Worm (Caenorhabditis elegans) whole organism, L2 larva: ENCODE measurements around the gene F52E1.5.

ENCODE experiments used
- C34F6.9 ChIP-seq: fragments of 150-350 bp; optimal IDR thresholded peaks from 2 replicates; lab custom pipeline; 2014; ENCODE audit warnings: missing biosample characterization, missing genetic modification characterization
- F13H6.1 ChIP-seq: sonication (generic microtip); optimal IDR thresholded peaks from 2 replicates; lab custom pipeline; 2016; ENCODE audit warnings: missing genetic modification characterization, missing compliant biosample characterization
- ZK546.5 ChIP-seq: sonication (generic microtip); optimal IDR thresholded peaks from 2 replicates; lab custom pipeline; 2017; ENCODE audit warnings: missing biosample characterization, missing genetic modification characterization
- alr-1 ChIP-seq: fragments of 150-350 bp; optimal IDR thresholded peaks from 2 replicates; lab custom pipeline; 2014; ENCODE audit warnings: missing biosample characterization, missing genetic modification characterization
- aly-2 ChIP-seq: fragments of 150-350 bp; optimal IDR thresholded peaks from 2 replicates; lab custom pipeline; 2014; ENCODE audit warnings: missing biosample characterization, missing genetic modification characterization
- blmp-1 ChIP-seq: sonication (generic microtip); optimal IDR thresholded peaks from 2 replicates; lab custom pipeline; 2017; ENCODE audit warnings: missing genetic modification characterization, mild to moderate bottlenecking, missing compliant biosample characterization, antibody characterized with exemption, moderate library complexity; ENCODE audit not compliant: insufficient read depth
- crh-2 ChIP-seq: sonication (generic microtip); optimal IDR thresholded peaks from 2 replicates; lab custom pipeline; 2017; ENCODE audit warnings: missing biosample characterization, missing genetic modification characterization
- dmd-4 ChIP-seq: sonication (generic microtip); optimal IDR thresholded peaks from 2 replicates; lab custom pipeline; 2017; ENCODE audit warnings: missing biosample characterization, missing genetic modification characterization
- egl-27 ChIP-seq: sonication (generic microtip); optimal IDR thresholded peaks from 3 replicates; lab custom pipeline; 2017; ENCODE audit warnings: missing biosample characterization, missing genetic modification reagents, missing genetic modification characterization
- elt-1 ChIP-seq: fragments of 150-350 bp; optimal IDR thresholded peaks from 2 replicates; lab custom pipeline; 2014; ENCODE audit warnings: missing biosample characterization, missing genetic modification characterization
- elt-3 ChIP-seq: sonication (generic microtip); optimal IDR thresholded peaks from 2 replicates; lab custom pipeline; 2017; ENCODE audit warnings: missing biosample characterization, missing genetic modification characterization
- fos-1 ChIP-seq: fragments of 150-350 bp; optimal IDR thresholded peaks from 2 replicates; lab custom pipeline; 2014; ENCODE audit warnings: missing biosample characterization, missing genetic modification characterization
- gmeb-1 ChIP-seq: fragments of 150-350 bp; optimal IDR thresholded peaks from 2 replicates; lab custom pipeline; 2014; ENCODE audit warnings: missing biosample characterization, missing genetic modification characterization
- lin-13 ChIP-seq: fragments of 150-350 bp; optimal IDR thresholded peaks from 2 replicates; lab custom pipeline; 2014; ENCODE audit warnings: missing biosample characterization, missing genetic modification reagents, missing genetic modification characterization
- lin-39 ChIP-seq: fragments of 150-350 bp; optimal IDR thresholded peaks from 2 replicates; lab custom pipeline; 2014; ENCODE audit warnings: missing biosample characterization, missing genetic modification reagents, missing genetic modification characterization
- mab-5 ChIP-seq: fragments of 150-350 bp; optimal IDR thresholded peaks from 2 replicates; lab custom pipeline; 2014; ENCODE audit warnings: missing biosample characterization, missing genetic modification characterization
- nhr-10 ChIP-seq: sonication (generic microtip); optimal IDR thresholded peaks from 2 replicates; lab custom pipeline; 2017; ENCODE audit warnings: missing biosample characterization, missing genetic modification characterization
- nhr-12 ChIP-seq: fragments of 150-350 bp; optimal IDR thresholded peaks from 2 replicates; lab custom pipeline; 2014; ENCODE audit warnings: missing biosample characterization, missing genetic modification characterization
- nhr-129 ChIP-seq: fragments of 150-350 bp; optimal IDR thresholded peaks from 2 replicates; lab custom pipeline; 2014; ENCODE audit warnings: missing biosample characterization, missing genetic modification characterization
- nhr-21 ChIP-seq: fragments of 150-350 bp; optimal IDR thresholded peaks from 2 replicates; lab custom pipeline; 2014; ENCODE audit warnings: missing biosample characterization, missing genetic modification characterization
- nhr-237 ChIP-seq: fragments of 150-350 bp; optimal IDR thresholded peaks from 2 replicates; lab custom pipeline; 2014; ENCODE audit warnings: missing biosample characterization, missing genetic modification characterization
- peb-1 ChIP-seq: fragments of 150-350 bp; optimal IDR thresholded peaks from 2 replicates; lab custom pipeline; 2014; ENCODE audit warnings: missing biosample characterization, missing genetic modification characterization
- sem-4 ChIP-seq: fragments of 150-350 bp; optimal IDR thresholded peaks from 2 replicates; lab custom pipeline; 2014; ENCODE audit warnings: missing biosample characterization, missing genetic modification reagents, missing genetic modification characterization
- skn-1 ChIP-seq: sonication (generic microtip); optimal IDR thresholded peaks from 2 replicates; lab custom pipeline; 2017; ENCODE audit warnings: missing biosample characterization, missing genetic modification characterization
- sma-3 ChIP-seq: sonication (generic microtip); optimal IDR thresholded peaks from 2 replicates; lab custom pipeline; 2016; ENCODE audit warnings: missing genetic modification reagents, missing genetic modification characterization, missing compliant biosample characterization
- sma-9 ChIP-seq, 2 experiments: fragments of 150-350 bp in 1 of 2; sonication (generic microtip) in 1 of 2; optimal IDR thresholded peaks; 2 replicates each; lab custom pipeline; 2014 to 2016; ENCODE audit warnings: missing genetic modification characterization in 2 of 2, mild to moderate bottlenecking in 1 of 2, missing biosample characterization in 1 of 2, missing compliant biosample characterization in 1 of 2, missing genetic modification reagents in 1 of 2, moderate library complexity in 1 of 2
- unc-39 ChIP-seq: fragments of 150-350 bp; optimal IDR thresholded peaks from 2 replicates; lab custom pipeline; 2014; ENCODE audit warnings: missing biosample characterization, missing genetic modification characterization
- unc-55 ChIP-seq: fragments of 150-350 bp; sonication (generic microtip); optimal IDR thresholded peaks from 3 replicates; lab custom pipeline; 2014; ENCODE audit warnings: missing biosample characterization, missing genetic modification reagents, missing genetic modification characterization
- zag-1 ChIP-seq: fragments of 150-350 bp; optimal IDR thresholded peaks from 2 replicates; lab custom pipeline; 2014; ENCODE audit warnings: missing biosample characterization, missing genetic modification characterization
- ztf-1 ChIP-seq: fragments of 200-800 bp; sonication (Bioruptor generic); conservative IDR thresholded peaks from 2 replicates; pipeline ENCODE4 v1.3.6; 2022; ENCODE audit warnings: missing genetic modification characterization, missing compliant biosample characterization
- ztf-4 ChIP-seq: fragments of 150-350 bp; optimal IDR thresholded peaks from 2 replicates; lab custom pipeline; 2014; ENCODE audit warnings: missing biosample characterization, missing genetic modification characterization

F52E1.5 gene

DNA sequence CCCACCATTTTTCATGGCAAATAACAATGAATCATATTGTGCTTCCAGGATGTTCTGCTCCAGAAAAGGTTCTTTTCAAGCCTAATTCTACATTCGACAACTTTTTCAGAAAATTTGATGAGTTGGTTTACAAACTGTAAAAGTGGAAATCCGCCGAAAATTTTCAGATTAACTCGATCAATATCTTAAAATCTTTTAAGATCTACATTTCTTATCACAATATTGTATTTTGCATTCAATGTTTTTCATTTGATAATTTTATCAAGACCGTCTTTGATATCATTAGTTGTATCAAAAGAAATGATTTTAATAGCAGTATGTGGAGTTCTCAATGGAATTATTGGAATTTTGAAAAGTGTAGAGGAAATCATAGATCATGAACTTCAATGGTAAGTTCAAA, 19.5 kb upstream of the F52E1.5 start, which contains the start of gene F38E1.6:
Gene F38E1.6 (plus strand): TSS at position 301 of the 400 bp plus-strand sequence.
- TF ChIP-seq ztf-1 (GFP tag; lab: Robert Waterston, UW) = no peak
- no peak for TF ChIP-seq crh-2 (tag; lab: Kevin White, UChicago)
- no peak for TF ChIP-seq unc-55 (GFP tag; lab: Kevin White, UChicago)
- no peak for TF ChIP-seq skn-1 (tag; lab: Kevin White, UChicago)
- TF ChIP-seq elt-3 (tag; lab: Kevin White, UChicago) = no peak
- TF ChIP-seq ZK546.5 (tag; lab: Kevin White, UChicago) = no peak
- no peak for TF ChIP-seq peb-1 (tag; lab: Kevin White, UChicago)
- no peak for TF ChIP-seq aly-2 (tag; lab: Kevin White, UChicago)
- no peak for TF ChIP-seq mab-5 (tag; lab: Kevin White, UChicago)
- no peak for TF ChIP-seq lin-13 (GFP tag; lab: Kevin White, UChicago)
- no peak for TF ChIP-seq dmd-4 (tag; lab: Kevin White, UChicago)
- TF ChIP-seq lin-39 (tag; lab: Kevin White, UChicago) = no peak
- no peak for TF ChIP-seq nhr-129
- no peak for TF ChIP-seq C34F6.9 (tag; lab: Kevin White, UChicago)
- no peak for TF ChIP-seq nhr-10 (tag; lab: Kevin White, UChicago)
- no peak for TF ChIP-seq elt-1
- TF ChIP-seq nhr-21 (tag; lab: Kevin White, UChicago) = no peak
- no peak for TF ChIP-seq blmp-1 (tag; lab: Kevin White, UChicago)
- TF ChIP-seq sma-3 (GFP tag; lab: Kevin White, UChicago) = no peak

DNA sequence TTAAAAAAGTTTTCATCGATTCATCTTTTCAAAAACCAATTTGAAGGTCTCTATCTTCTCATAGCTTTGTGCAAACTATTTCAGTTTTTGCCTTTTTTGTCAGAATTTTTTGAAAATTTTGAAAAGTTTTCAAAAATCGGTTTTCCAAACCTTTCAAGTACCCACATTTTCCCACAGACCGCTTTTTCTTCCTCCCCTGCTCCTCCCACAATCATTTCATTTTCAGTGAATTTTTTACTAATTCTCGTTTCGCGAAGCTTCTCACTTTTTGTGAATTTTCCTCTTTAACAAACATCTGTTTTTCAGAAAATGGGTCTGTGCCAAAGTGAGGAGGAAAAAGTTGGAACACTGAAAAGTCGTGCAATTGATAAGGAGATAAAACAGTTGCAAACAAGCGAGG, 8.6 kb upstream of the F52E1.5 start, which contains the start of gene gpa-2:
Gene gpa-2 (plus strand): TSS at position 301 of the 400 bp plus-strand sequence.
- TF ChIP-seq fos-1 (tag; lab: Kevin White, UChicago) = no peak
- no peak for TF ChIP-seq elt-3 (tag; lab: Kevin White, UChicago)
- no peak for TF ChIP-seq nhr-129

DNA sequence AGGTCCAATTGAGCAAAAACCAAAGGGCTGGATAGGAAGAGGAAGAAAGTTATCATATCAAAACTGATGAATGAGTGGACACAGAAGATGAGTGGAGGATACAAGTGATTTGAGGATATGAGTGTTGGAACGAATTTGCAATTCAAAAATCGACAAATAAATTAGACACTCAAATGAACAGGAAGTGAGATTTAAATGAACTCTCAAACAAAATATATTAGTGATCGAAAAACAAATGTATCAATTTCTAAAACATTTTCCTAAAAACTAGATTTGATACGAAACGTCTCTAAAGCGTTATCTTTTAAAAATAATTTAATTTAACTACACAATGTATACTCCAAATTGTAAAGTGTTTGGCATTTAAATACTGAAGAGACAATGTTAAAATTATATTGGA, 3.9 kb upstream of the F52E1.5 start, which contains the start of gene F38E1.10:
Gene F38E1.10 (minus strand): TSS at position 101 of the 400 bp plus-strand sequence.
- TF ChIP-seq egl-27 (tag; lab: Kevin White, UChicago) (no peak), sma-9 (GFP tag; optimal IDR thresholded peaks at IDR 0.05; lab: Kevin White, UChicago) (no peak), sma-9 (tag; optimal IDR thresholded peaks at IDR 0.05; lab: Kevin White, UChicago) (no peak)
- TF ChIP-seq, all 48 proteins: peak for 0

DNA sequence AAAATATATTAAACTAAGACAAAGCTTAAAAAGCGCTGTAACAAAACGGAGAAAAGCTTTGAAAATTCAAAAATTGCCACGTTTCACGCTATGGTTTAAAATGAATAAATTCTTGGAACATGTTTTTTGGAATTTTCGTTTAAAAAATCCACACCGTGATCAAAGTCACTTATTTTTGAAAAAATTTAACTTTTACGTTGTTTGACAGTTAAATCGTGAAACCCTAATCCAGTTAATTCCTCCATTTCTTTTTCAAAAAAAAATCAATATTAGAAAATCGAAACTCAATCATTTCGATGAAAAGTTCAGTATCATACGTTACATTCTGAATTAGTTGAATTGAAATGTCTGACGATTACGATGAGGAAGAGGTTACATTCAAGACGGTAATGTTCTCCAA, 3.5 kb upstream of the F52E1.5 start, which contains the start of gene F38E1.3:
Gene F38E1.3 (plus strand): TSS at position 301 of the 400 bp plus-strand sequence.
- no peak for TF ChIP-seq nhr-237 (tag; lab: Kevin White, UChicago)
- no peak for TF ChIP-seq skn-1 (tag; lab: Kevin White, UChicago)
- TF ChIP-seq ztf-4 (tag; lab: Kevin White, UChicago) = no peak
- TF ChIP-seq gmeb-1 (tag; lab: Kevin White, UChicago) = no peak
- no peak for TF ChIP-seq sem-4
- TF ChIP-seq alr-1 = no peak
- TF ChIP-seq ztf-1 (GFP tag; lab: Robert Waterston, UW) = no peak
- no peak for TF ChIP-seq unc-39 (tag; lab: Kevin White, UChicago)
- TF ChIP-seq unc-55 (GFP tag; lab: Kevin White, UChicago) = no peak
- TF ChIP-seq egl-27 (tag; lab: Kevin White, UChicago) = no peak
- no peak for TF ChIP-seq nhr-12 (tag; lab: Kevin White, UChicago)
- TF ChIP-seq nhr-129 = no peak
- TF ChIP-seq zag-1 (tag; lab: Kevin White, UChicago) = no peak
- TF ChIP-seq nhr-21 (tag; lab: Kevin White, UChicago) = no peak
- TF ChIP-seq C34F6.9 (tag; lab: Kevin White, UChicago) = no peak
- TF ChIP-seq fos-1 (tag; lab: Kevin White, UChicago) = no peak
- TF ChIP-seq sma-9 (GFP tag; optimal IDR thresholded peaks at IDR 0.05; lab: Kevin White, UChicago) = no peak
- TF ChIP-seq sma-9 (tag; optimal IDR thresholded peaks at IDR 0.05; lab: Kevin White, UChicago) = no peak

DNA sequence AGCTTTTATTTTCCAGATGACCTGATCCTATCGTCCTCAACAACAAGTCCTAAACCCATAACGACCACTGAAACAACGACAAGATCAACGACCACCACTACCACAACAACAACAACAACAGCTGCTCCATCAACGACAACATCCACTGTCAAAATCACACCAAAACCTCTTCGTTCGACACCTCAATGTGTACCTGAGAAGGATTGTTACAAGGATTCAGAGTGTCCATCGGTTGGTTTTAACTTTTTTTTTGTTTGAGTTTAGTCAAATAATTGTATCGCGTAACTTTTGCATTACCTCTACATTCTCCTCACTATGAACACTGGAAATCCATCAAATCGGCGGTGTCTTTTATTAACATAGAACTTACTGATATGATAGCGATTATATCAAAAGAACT, 770 bp downstream of the F52E1.5 start:
- TF ChIP-seq sem-4 = no peak
- TF ChIP-seq sma-3 (GFP tag; lab: Kevin White, UChicago) = no peak
- TF ChIP-seq, all 48 proteins: peak for 0

DNA sequence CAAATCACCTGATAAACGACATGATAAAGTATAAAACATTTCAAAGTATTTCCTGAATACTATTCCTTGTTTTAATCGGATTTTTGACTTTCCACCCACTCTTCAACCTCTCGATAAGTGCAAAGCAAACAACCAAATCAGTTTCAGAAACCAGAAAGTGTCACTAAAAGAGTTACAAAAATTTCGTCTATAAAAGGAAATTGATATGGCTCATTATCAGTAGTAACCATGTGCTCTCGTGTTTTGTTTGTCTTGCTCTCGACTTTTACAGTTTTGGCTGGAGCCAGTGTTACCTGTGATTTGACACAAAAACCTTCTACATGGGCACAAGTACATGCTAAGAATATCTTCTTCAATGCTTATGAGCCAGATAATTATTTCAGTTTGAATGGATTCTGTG, 4.4 kb downstream of the F52E1.5 start, which contains the start of gene F52E1.14:
Gene F52E1.14 (plus strand): TSS at position 207 of the 400 bp plus-strand sequence.
- TF ChIP-seq sma-9 (GFP tag; optimal IDR thresholded peaks at IDR 0.05; lab: Kevin White, UChicago) = peak; percentile 51
- no peak for TF ChIP-seq sma-9 (tag; optimal IDR thresholded peaks at IDR 0.05; lab: Kevin White, UChicago)
- TF ChIP-seq ZK546.5 (tag; lab: Kevin White, UChicago) = no peak
- TF ChIP-seq nhr-12 (tag; lab: Kevin White, UChicago) = no peak
- TF ChIP-seq fos-1 (tag; lab: Kevin White, UChicago) = peak; percentile 67
- TF ChIP-seq alr-1 = no peak
- TF ChIP-seq crh-2 (tag; lab: Kevin White, UChicago) = peak; percentile 51
- TF ChIP-seq F13H6.1 (tag; lab: Kevin White, UChicago) = peak; percentile 39
